Worm (Caenorhabditis elegans): Measurements from ENCODE around the gene col-158.

DNA sequence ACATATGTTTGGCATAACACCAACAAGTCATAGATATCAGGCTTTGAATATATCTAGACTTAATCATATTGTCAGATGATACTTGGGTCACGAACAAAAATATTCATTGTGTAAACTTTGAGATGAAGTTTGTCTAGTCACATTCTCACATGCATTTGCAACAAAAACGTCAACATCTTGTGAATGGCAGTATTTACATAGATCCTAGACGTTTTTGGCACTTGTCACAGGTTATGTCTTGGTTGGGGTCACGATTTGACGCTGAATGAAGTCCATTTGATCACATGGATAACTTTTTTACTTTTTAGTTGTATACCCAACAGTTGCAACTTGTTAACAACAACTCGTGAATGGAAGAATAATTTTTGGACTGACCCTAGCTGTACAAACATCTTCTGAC lies 31.1 kb upstream of the col-158 start:
- TF ChIP-seq dao-5 (tag; optimal IDR thresholded peaks at IDR 0.05) (no peak), him-1 (tag; optimal IDR thresholded peaks at IDR 0.05) (no peak), W03F9.2 (tag; optimal IDR thresholded peaks at IDR 0.05) (no peak)
